Worm (Caenorhabditis elegans): ENCODE results near the gene cyn-2.

The cyn-2 gene

ce11 chrIII:13708415-13708814 lies 15.9 kb downstream of the cyn-2 start:
- TF ChIP-seq W03F9.2 (tag; optimal IDR thresholded peaks at IDR 0.05) (no peak), dao-5 (tag; optimal IDR thresholded peaks at IDR 0.05) (no peak)

DNA sequence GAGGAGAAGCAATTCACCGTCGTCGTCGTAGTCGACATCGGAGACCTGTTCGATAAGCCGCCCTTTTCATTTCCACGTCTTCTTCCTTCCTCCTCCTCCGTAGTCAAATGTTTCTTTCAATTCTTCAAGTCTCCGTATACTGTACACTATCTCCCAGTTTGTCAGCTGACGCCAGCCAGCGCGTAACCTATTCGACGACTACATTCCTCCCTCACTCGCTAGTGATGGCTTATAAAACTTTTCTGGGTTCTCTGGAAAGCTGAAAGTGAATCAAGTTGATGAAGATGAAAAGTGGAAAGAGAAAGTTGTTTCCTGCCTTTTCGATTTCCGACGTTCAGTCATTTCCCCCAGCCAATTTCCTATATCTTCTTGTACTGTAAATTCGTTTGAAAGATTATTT lies 16.7 kb downstream of the cyn-2 start:
- TF ChIP-seq dao-5 (tag; optimal IDR thresholded peaks at IDR 0.05) (no peak), him-1 (tag; optimal IDR thresholded peaks at IDR 0.05) (no peak), W03F9.2 (tag; optimal IDR thresholded peaks at IDR 0.05) (no peak)

DNA sequence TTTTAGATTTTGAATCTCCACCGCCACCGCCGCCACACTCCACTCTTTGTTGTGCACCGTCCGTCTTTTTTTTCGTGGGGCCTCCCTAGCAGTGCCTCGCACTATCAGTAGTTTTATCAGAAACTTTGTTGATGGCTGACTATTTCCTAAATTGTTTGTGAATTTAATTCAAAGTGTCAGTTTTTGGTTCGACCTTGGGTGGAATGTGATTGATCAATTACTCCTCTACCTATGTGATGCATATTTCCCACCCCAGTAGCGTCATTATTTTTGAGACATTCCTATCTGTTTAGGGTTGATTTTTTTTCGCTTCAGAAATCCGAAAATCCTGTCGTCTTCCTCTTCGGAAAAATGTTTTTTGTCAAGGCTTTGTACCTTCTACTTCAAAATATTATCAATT lies 18.2 kb downstream of the cyn-2 start:
- TF ChIP-seq dao-5 (tag; optimal IDR thresholded peaks at IDR 0.05) (no peak), W03F9.2 (tag; optimal IDR thresholded peaks at IDR 0.05) (no peak), him-1 (tag; optimal IDR thresholded peaks at IDR 0.05) (no peak)

DNA sequence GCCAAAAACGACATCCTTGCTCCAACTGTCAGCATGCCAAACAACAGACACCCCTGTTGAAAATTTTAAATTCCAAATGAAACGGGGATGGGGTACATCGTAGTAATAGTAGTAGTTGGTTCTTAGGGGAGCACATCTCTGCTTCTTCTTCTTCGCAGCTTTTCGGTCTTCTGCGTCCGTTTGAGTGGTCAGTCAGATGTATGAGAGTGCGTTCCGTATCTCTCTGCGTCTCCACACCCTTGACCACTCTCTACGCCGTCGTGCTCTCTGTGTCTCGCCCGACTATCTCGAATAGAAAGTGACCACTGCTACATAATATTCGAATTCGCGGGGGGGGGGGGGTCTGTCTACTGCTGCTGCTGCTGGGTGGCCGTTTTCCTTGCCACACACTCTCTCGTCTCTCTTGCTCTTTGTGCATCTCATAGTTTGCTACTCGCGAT lies 20.4 kb downstream of the cyn-2 start:
- no peak for TF ChIP-seq W03F9.2 (tag; optimal IDR thresholded peaks at IDR 0.05)
- TF ChIP-seq dao-5 (tag; optimal IDR thresholded peaks at IDR 0.05), result no peak
- TF ChIP-seq him-1 (tag; optimal IDR thresholded peaks at IDR 0.05), result no peak

- TF ChIP-seq him-1 (tag; optimal IDR thresholded peaks at IDR 0.05), result no peak
- TF ChIP-seq W03F9.2 (tag; optimal IDR thresholded peaks at IDR 0.05), result no peak
- no peak for TF ChIP-seq dao-5 (tag; optimal IDR thresholded peaks at IDR 0.05)
Measured at ce11 chrIII:13713807-13714206, 21.3 kb downstream of the cyn-2 start.

- no peak for TF ChIP-seq him-1 (tag; optimal IDR thresholded peaks at IDR 0.05)
- no peak for TF ChIP-seq dao-5 (tag; optimal IDR thresholded peaks at IDR 0.05)
- no peak for TF ChIP-seq W03F9.2 (tag; optimal IDR thresholded peaks at IDR 0.05)
Measured at ce11 chrIII:13714950-13715349, 22.5 kb downstream of the cyn-2 start.

ce11 chrIII:13716266-13716665 lies 23.8 kb downstream of the cyn-2 start:
- no peak for TF ChIP-seq him-1 (tag; optimal IDR thresholded peaks at IDR 0.05)
- TF ChIP-seq dao-5 (tag; optimal IDR thresholded peaks at IDR 0.05), result no peak
- no peak for TF ChIP-seq W03F9.2 (tag; optimal IDR thresholded peaks at IDR 0.05)

DNA sequence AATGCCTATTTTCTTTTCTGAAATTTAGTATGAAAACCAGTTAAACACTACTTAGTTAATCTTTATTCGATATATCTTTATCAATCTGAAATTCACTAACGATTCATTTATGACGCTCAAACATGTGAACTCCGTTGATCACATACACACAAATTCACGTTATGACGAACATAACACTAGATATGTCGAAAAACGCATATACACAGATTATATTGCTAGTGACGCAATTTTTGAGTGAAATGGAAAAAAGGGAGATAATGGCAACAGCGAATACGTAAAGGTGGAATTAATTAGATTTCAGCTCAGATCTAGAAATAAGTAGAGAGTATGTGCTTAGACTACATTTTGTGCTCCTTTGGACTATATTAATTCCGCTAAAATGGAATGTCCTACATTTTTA lies 24.4 kb downstream of the cyn-2 start:
- TF ChIP-seq him-1 (tag; optimal IDR thresholded peaks at IDR 0.05) (no peak), W03F9.2 (tag; optimal IDR thresholded peaks at IDR 0.05) (no peak), dao-5 (tag; optimal IDR thresholded peaks at IDR 0.05) (no peak)

DNA sequence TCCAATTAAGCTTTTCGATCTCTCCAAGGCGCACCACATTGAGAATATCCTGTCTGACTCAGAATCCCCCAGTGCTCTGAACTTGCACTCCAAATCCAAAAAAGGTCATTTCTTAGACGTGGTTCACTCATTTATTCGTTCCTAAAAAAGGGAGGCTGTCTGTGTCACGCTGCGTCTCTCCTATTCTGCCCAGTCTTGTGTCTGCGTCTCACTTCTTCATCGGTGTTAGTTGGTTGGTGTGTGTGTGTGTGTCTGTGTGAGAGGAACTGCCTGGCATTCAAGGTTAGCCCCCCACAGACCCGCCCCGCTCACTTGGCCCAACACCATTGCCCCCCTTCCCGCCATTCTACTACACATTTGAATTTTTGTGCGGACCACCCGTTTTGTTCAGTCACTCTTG lies 25.0 kb downstream of the cyn-2 start:
- TF ChIP-seq dao-5 (tag; optimal IDR thresholded peaks at IDR 0.05), result no peak
- TF ChIP-seq W03F9.2 (tag; optimal IDR thresholded peaks at IDR 0.05), result no peak
- TF ChIP-seq him-1 (tag; optimal IDR thresholded peaks at IDR 0.05), result no peak

ce11 chrIII:13718403-13718969 lies 26.0 kb downstream of the cyn-2 start:
- no peak for TF ChIP-seq W03F9.2 (tag; optimal IDR thresholded peaks at IDR 0.05)
- no peak for TF ChIP-seq dao-5 (tag; optimal IDR thresholded peaks at IDR 0.05)
- TF ChIP-seq him-1 (tag; optimal IDR thresholded peaks at IDR 0.05), result no peak

ce11 chrIII:13719247-13719758 lies 26.8 kb downstream of the cyn-2 start:
- no peak for TF ChIP-seq W03F9.2 (tag; optimal IDR thresholded peaks at IDR 0.05)
- TF ChIP-seq dao-5 (tag; optimal IDR thresholded peaks at IDR 0.05), result no peak
- TF ChIP-seq him-1 (tag; optimal IDR thresholded peaks at IDR 0.05), result no peak

ce11 chrIII:13720190-13720741 lies 27.8 kb downstream of the cyn-2 start:
- TF ChIP-seq W03F9.2 (tag; optimal IDR thresholded peaks at IDR 0.05) (no peak), him-1 (tag; optimal IDR thresholded peaks at IDR 0.05) (no peak), dao-5 (tag; optimal IDR thresholded peaks at IDR 0.05) (no peak)

DNA sequence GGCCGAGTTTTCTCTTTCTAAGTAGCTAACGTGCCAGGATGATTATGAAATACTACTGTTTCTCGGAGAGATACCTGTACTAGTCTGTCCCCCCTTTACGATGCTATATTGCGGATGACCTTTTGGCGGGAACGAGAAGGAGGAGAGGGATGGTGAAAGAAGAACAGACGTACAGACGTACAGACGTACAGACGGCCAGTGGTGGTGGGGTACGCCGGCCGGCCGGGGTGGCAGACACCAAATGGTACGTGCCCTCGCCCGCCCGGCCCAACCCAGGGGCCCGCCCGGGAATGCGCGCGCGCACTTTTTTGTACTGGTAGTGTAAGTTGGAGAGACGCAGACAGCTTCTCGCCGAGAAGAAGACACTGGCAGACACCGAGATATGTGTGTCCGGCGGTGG lies 28.6 kb downstream of the cyn-2 start:
- TF ChIP-seq W03F9.2 (tag; optimal IDR thresholded peaks at IDR 0.05), result no peak
- TF ChIP-seq him-1 (tag; optimal IDR thresholded peaks at IDR 0.05), result no peak
- no peak for TF ChIP-seq dao-5 (tag; optimal IDR thresholded peaks at IDR 0.05)

ce11 chrIII:13721944-13722343 lies 29.5 kb downstream of the cyn-2 start:
- TF ChIP-seq dao-5 (tag; optimal IDR thresholded peaks at IDR 0.05), result no peak
- no peak for TF ChIP-seq him-1 (tag; optimal IDR thresholded peaks at IDR 0.05)
- TF ChIP-seq W03F9.2 (tag; optimal IDR thresholded peaks at IDR 0.05), result no peak

Data from whole organism, L4/young adult.